Worm (Caenorhabditis elegans): ENCODE results near the gene slc-25A29.

ce11 chrV:14655689-14656088, 2.3 kb downstream of the slc-25A29 start:
- TF ChIP-seq grh-1 (GFP tag; IDR thresholded peaks at IDR 0.05), result no peak
- no peak for TF ChIP-seq efl-1 (optimal IDR thresholded peaks at IDR 0.05)
- TF ChIP-seq efl-1 (GFP tag; optimal IDR thresholded peaks at IDR 0.05 in 1 of 2), result no peak
- TF ChIP-seq ceh-8 (GFP tag; optimal IDR thresholded peaks at IDR 0.05), result no peak
- TF ChIP-seq dpl-1 (GFP tag; optimal IDR thresholded peaks at IDR 0.05), result no peak
- TF ChIP-seq snpc-4 (tag; optimal IDR thresholded peaks at IDR 0.05), result no peak
- TF ChIP-seq fos-1 (tag; optimal IDR thresholded peaks at IDR 0.05), result no peak
- no peak for TF ChIP-seq lir-3 (tag; optimal IDR thresholded peaks at IDR 0.05; ENCODE audit: poor library complexity)
- TF ChIP-seq nhr-237 (tag; optimal IDR thresholded peaks at IDR 0.05), result no peak

All from whole organism, L1 larva.